Fruit fly (Drosophila melanogaster): ENCODE data around the gene CG31917.
A peak's percentile ranks its signal among the peaks of the same experiment; 100 is the strongest.

Gene CG31917

DNA sequence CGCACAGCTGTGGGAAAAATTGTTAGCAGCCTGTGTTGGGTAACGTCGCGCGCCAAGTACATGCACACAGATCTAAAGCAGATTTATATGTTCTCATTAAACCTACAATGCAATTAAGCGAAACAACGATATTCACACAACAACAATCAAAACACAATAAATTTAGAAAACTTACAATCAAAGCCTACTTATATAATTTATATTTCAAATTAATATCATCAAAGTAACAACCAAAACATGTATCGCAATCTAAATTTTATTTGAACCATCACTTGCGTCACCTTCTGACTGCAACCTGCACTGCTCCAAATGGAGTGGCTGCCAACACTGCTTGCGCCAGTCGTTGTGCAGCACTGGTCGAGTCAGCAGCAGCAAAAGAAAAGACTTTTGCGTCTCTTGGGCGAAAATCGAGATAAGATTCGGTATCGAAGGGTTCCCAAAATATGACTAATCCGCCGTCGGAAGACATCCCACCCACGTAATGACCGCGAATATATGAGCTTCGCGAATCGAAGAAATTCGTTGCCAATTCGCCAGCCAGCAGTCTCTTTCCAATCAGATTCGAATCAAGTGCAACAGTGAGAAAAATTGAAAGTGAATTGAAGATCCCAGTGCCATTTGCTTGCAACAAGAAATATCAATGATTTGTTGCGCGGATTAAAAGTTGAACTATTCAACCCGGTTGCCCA lies 29.2 kb downstream of the CG31917 start, which contains the start of the genes CG8892 and CG34126 (continued):
- TF ChIP-seq E2f1 (GFP tag; IDR thresholded peaks at IDR 0.05) (peak; percentile 94), CG14710 (tag; optimal IDR thresholded peaks at IDR 0.05) (peak; percentile 98), fru (optimal IDR thresholded peaks at IDR 0.05) (no peak), CG1647 (GFP tag; optimal IDR thresholded peaks at IDR 0.05) (peak; percentile 98), kni (GFP tag; optimal IDR thresholded peaks at IDR 0.05) (peak; percentile 98), CG10321 (GFP tag; IDR thresholded peaks at IDR 0.05) (peak; percentile 69), PHDP (tag; optimal IDR thresholded peaks at IDR 0.05) (peak; percentile 96), wor (GFP tag; IDR thresholded peaks at IDR 0.05) (peak; percentile 94), Fer3 (tag; optimal IDR thresholded peaks at IDR 0.05) (peak; percentile 97), D19B (GFP tag; optimal IDR thresholded peaks at IDR 0.05) (peak; percentile 91), pnt (GFP tag; optimal IDR thresholded peaks at IDR 0.05) (peak; percentile 97), emc (GFP tag; optimal IDR thresholded peaks at IDR 0.05) (peak; percentile 93), Neu2 (GFP tag; optimal IDR thresholded peaks at IDR 0.05; ENCODE audit: borderline replicate concordance) (peak; percentile 72), Bgb (GFP tag; IDR thresholded peaks at IDR 0.05; ENCODE audit: partially characterized antibody) (peak; percentile 45; the same call in 1 of the 2 replicates), CG2712 (tag; optimal IDR thresholded peaks at IDR 0.05) (peak; percentile 98), BEAF-32 (GFP tag; optimal IDR thresholded peaks at IDR 0.05) (peak; percentile 68), z (GFP tag; IDR thresholded peaks at IDR 0.05) (no peak), yki (optimal IDR thresholded peaks at IDR 0.05) (no peak), Optix (GFP tag; IDR thresholded peaks at IDR 0.05) (peak; percentile 92), sc (optimal IDR thresholded peaks at IDR 0.05) (no peak), sc (GFP tag; optimal IDR thresholded peaks at IDR 0.05) (peak; percentile 96), trem (tag; optimal IDR thresholded peaks at IDR 0.05) (peak; percentile 93), CG14014 (GFP tag; IDR thresholded peaks at IDR 0.05) (peak; percentile 95), CG11695 (GFP tag; IDR thresholded peaks at IDR 0.05) (peak; percentile 94), CG33557 (GFP tag; optimal IDR thresholded peaks at IDR 0.05) (peak; percentile 97), zen (tag; optimal IDR thresholded peaks at IDR 0.05) (peak; percentile 96), Hr39 (optimal IDR thresholded peaks at IDR 0.05) (peak; percentile 82), sr (GFP tag; IDR thresholded peaks at IDR 0.05) (peak; percentile 58; the same call in 2 of the 3 replicates), Mrtf (GFP tag; IDR thresholded peaks at IDR 0.05) (peak; percentile 96), CG4328 (GFP tag; optimal IDR thresholded peaks at IDR 0.05) (peak; percentile 97), CG16815 (GFP tag; optimal IDR thresholded peaks at IDR 0.05) (peak; percentile 99), pfk (GFP tag; optimal IDR thresholded peaks at IDR 0.05) (peak; percentile 54), gem (tag; optimal IDR thresholded peaks at IDR 0.05) (peak; percentile 98), Hr78 (GFP tag; optimal IDR thresholded peaks at IDR 0.05) (peak in 1 of 2 experiments; percentile 75), CG3995 (GFP tag; optimal IDR thresholded peaks at IDR 0.05) (peak; percentile 83), CG2875 (GFP tag; optimal IDR thresholded peaks at IDR 0.05) (peak; percentile 91), esg (GFP tag; conservative IDR thresholded peaks at IDR 0.05) (peak; percentile 97), D19A (tag; optimal IDR thresholded peaks at IDR 0.05) (peak; percentile 87), cg (GFP tag; optimal IDR thresholded peaks at IDR 0.05) (no peak), B-H2 (GFP tag; optimal IDR thresholded peaks at IDR 0.05) (peak; percentile 96), CG5245 (GFP tag; optimal IDR thresholded peaks at IDR 0.05) (peak; percentile 96), Dbx (GFP tag; IDR thresholded peaks at IDR 0.05) (peak; percentile 98), CG1529 (GFP tag; optimal IDR thresholded peaks at IDR 0.05) (peak; percentile 94), btn (GFP tag; optimal IDR thresholded peaks at IDR 0.05) (peak; percentile 64), Atf6 (GFP tag; IDR thresholded peaks at IDR 0.05) (peak; percentile 97), Vsx1 (GFP tag; optimal IDR thresholded peaks at IDR 0.05) (peak; percentile 86), Dip2 (GFP tag; IDR thresholded peaks at IDR 0.05) (peak; percentile 71), aop (GFP tag; IDR thresholded peaks at IDR 0.05) (peak; percentile 72; the same call in 1 of the 2 replicates), Jarid2 (GFP tag; optimal IDR thresholded peaks at IDR 0.05) (peak; percentile 88), dpn (GFP tag; optimal IDR thresholded peaks at IDR 0.05) (peak; percentile 98)

Measured in whole organism, embryonic.